Worm (Caenorhabditis elegans) whole organism, young adult: Measurements from ENCODE around the gene T25E4.1.
A peak's percentile ranks its signal among the peaks of the same experiment; 100 is the strongest.
"Not testable (repeated sequence)": the region's sequence is repeated elsewhere in the genome, so short reads cannot be mapped to it uniquely, and the experiment has no call there.

ENCODE experiments used
- B0261.1 ChIP-seq: sonication (generic microtip); optimal IDR thresholded peaks from 2 replicates; lab custom pipeline; 2016; ENCODE audit warnings: mild to moderate bottlenecking, missing genetic modification characterization, moderate library complexity, missing compliant biosample characterization
- C06A6.2 ChIP-seq: fragments of 200-800 bp; sonication (Bioruptor generic); conservative IDR thresholded peaks from 2 replicates; pipeline ENCODE4 v1.3.6; 2022; ENCODE audit warnings: missing genetic modification characterization, missing compliant biosample characterization
- C17E4.6 ChIP-seq: fragments of 200-800 bp; sonication (Bioruptor generic); IDR thresholded peaks from 2 replicates; pipeline ENCODE4 v1.3.6; 2022; ENCODE audit warnings: missing genetic modification reagents, missing genetic modification characterization, missing compliant biosample characterization
- D2030.7 ChIP-seq: fragments of 200-800 bp; sonication (Bioruptor generic); IDR thresholded peaks from 2 replicates; pipeline ENCODE4 v1.3.6; 2022; ENCODE audit warnings: missing genetic modification reagents, missing genetic modification characterization, missing compliant biosample characterization
- K11D2.4 ChIP-seq: fragments of 200-800 bp; sonication (Bioruptor generic); IDR thresholded peaks from 2 replicates; pipeline ENCODE4 v1.3.6; 2022; ENCODE audit warnings: missing genetic modification reagents, missing genetic modification characterization, missing compliant biosample characterization
- K12H6.12 ChIP-seq: fragments of 200-800 bp; sonication (Bioruptor generic); optimal IDR thresholded peaks from 2 replicates; lab custom pipeline; 2018; ENCODE audit warnings: mild to moderate bottlenecking, missing genetic modification characterization, missing compliant biosample characterization
- Y95B8A.8 ChIP-seq: fragments of 200-800 bp; sonication (Bioruptor generic); IDR thresholded peaks from 2 replicates; pipeline ENCODE4 v1.3.6; 2022; ENCODE audit warnings: missing genetic modification reagents, missing genetic modification characterization, missing compliant biosample characterization
- ZK185.1 ChIP-seq: sonication (generic microtip); optimal IDR thresholded peaks from 2 replicates; lab custom pipeline; 2016; ENCODE audit warnings: mild to moderate bottlenecking, missing genetic modification characterization, missing compliant biosample characterization; ENCODE audit not compliant: poor library complexity, severe bottlenecking
- akir-1 ChIP-seq: fragments of 200-800 bp; sonication (Bioruptor generic); optimal IDR thresholded peaks from 2 replicates; lab custom pipeline; 2018; ENCODE audit warnings: mild to moderate bottlenecking, missing genetic modification characterization, moderate library complexity, missing compliant biosample characterization
- atf-7 ChIP-seq: sonication (generic microtip); optimal IDR thresholded peaks from 2 replicates; lab custom pipeline; 2017; ENCODE audit warnings: mild to moderate bottlenecking, missing genetic modification characterization, missing compliant biosample characterization
- athp-1 ChIP-seq: sonication (generic microtip); optimal IDR thresholded peaks from 2 replicates; lab custom pipeline; 2017; ENCODE audit warnings: mild to moderate bottlenecking, missing genetic modification characterization, missing compliant biosample characterization
- ccch-3 ChIP-seq: fragments of 200-800 bp; sonication (Bioruptor generic); optimal IDR thresholded peaks from 2 replicates; lab custom pipeline; 2018; ENCODE audit warnings: mild to moderate bottlenecking, missing genetic modification characterization, missing compliant biosample characterization
- cebp-1 ChIP-seq, 2 experiments: fragments of 200-800 bp in 1 of 2; sonication (Bioruptor generic) in 1 of 2; sonication (generic microtip) in 1 of 2; IDR thresholded peaks in 1 of 2; optimal IDR thresholded peaks in 1 of 2; 2 replicates each; pipeline versions ENCODE4 v1.3.6 to Lab custom; 2017 to 2022; ENCODE audit warnings: missing compliant biosample characterization in 2 of 2, missing genetic modification characterization in 2 of 2, mild to moderate bottlenecking in 1 of 2, missing genetic modification reagents in 1 of 2, moderate library complexity in 1 of 2
- die-1 ChIP-seq: sonication (generic microtip); optimal IDR thresholded peaks from 2 replicates; lab custom pipeline; 2016; ENCODE audit warnings: missing genotype, mild to moderate bottlenecking, missing genetic modification characterization, missing compliant biosample characterization
- egl-44 ChIP-seq: fragments of 200-800 bp; sonication (Bioruptor generic); IDR thresholded peaks from 2 replicates; pipeline ENCODE4 v1.3.6; 2022; ENCODE audit warnings: missing genetic modification reagents, missing genetic modification characterization, missing compliant biosample characterization
- ekl-4 ChIP-seq: fragments of 200-800 bp; sonication (Bioruptor generic); IDR thresholded peaks from 2 replicates; pipeline ENCODE4 v1.3.6; 2022; ENCODE audit warnings: missing genetic modification reagents, missing genetic modification characterization, missing compliant biosample characterization
- hlh-12 ChIP-seq: sonication (generic microtip); optimal IDR thresholded peaks from 2 replicates; lab custom pipeline; 2016; ENCODE audit warnings: missing genetic modification characterization, missing compliant biosample characterization
- hmg-1.2 ChIP-seq: fragments of 200-800 bp; sonication (Bioruptor generic); IDR thresholded peaks from 2 replicates; pipeline ENCODE4 v1.3.6; 2022; ENCODE audit warnings: missing genetic modification reagents, missing genetic modification characterization, missing compliant biosample characterization
- lin-40 ChIP-seq: sonication (generic microtip); optimal IDR thresholded peaks from 2 replicates; lab custom pipeline; 2016; ENCODE audit warnings: missing genetic modification characterization, mild to moderate bottlenecking, missing compliant biosample characterization, missing genotype, missing genetic modification reagents
- lsy-27 ChIP-seq: sonication (generic microtip); optimal IDR thresholded peaks from 2 replicates; lab custom pipeline; 2017; ENCODE audit warnings: missing genetic modification characterization, mild to moderate bottlenecking, missing compliant biosample characterization, antibody characterized with exemption, missing genotype, borderline replicate concordance; ENCODE audit not compliant: insufficient read depth
- madf-3 ChIP-seq: fragments of 200-800 bp; sonication (Bioruptor generic); IDR thresholded peaks from 2 replicates; pipeline ENCODE4 v1.3.6; 2022; ENCODE audit warnings: missing genetic modification reagents, missing genetic modification characterization, missing compliant biosample characterization
- madf-6 ChIP-seq: fragments of 200-800 bp; sonication (Bioruptor generic); IDR thresholded peaks from 2 replicates; pipeline ENCODE4 v1.3.6; 2022; ENCODE audit warnings: missing genetic modification reagents, missing genetic modification characterization, missing compliant biosample characterization
- madf-8 ChIP-seq: fragments of 200-800 bp; sonication (Bioruptor generic); conservative IDR thresholded peaks from 2 replicates; pipeline ENCODE4 v1.3.6; 2022; ENCODE audit warnings: missing genetic modification reagents, missing genetic modification characterization, missing compliant biosample characterization
- mcd-1 ChIP-seq: fragments of 200-800 bp; sonication (Bioruptor generic); IDR thresholded peaks from 2 replicates; pipeline ENCODE4 v1.3.6; 2022; ENCODE audit warnings: missing genetic modification reagents, missing genetic modification characterization, missing compliant biosample characterization
- nhr-120 ChIP-seq: fragments of 200-800 bp; sonication (Bioruptor generic); IDR thresholded peaks from 2 replicates; pipeline ENCODE4 v1.3.6; 2022; ENCODE audit warnings: missing genetic modification characterization, missing compliant biosample characterization
- nhr-80 ChIP-seq: sonication (generic microtip); optimal IDR thresholded peaks from 2 replicates; lab custom pipeline; 2016; ENCODE audit warnings: missing genetic modification characterization, missing compliant biosample characterization
- rcor-1 ChIP-seq: fragments of 200-800 bp; sonication (Bioruptor generic); IDR thresholded peaks from 2 replicates; pipeline ENCODE4 v1.3.6; 2022; ENCODE audit warnings: missing genetic modification reagents, missing genetic modification characterization, missing compliant biosample characterization
- snpc-3.4 ChIP-seq: sonication (generic microtip); optimal IDR thresholded peaks from 2 replicates; lab custom pipeline; 2017; ENCODE audit warnings: missing genetic modification characterization, mild to moderate bottlenecking, missing compliant biosample characterization, antibody characterized with exemption, moderate library complexity, missing genotype, missing genetic modification reagents
- snpc-4 ChIP-seq, 5 experiments: fragments of 150-350 bp in 1 of 5; sonication (generic microtip) in 4 of 5; optimal IDR thresholded peaks; 2 replicates each; lab custom pipeline; 2014 to 2018; ENCODE audit warnings: missing genetic modification characterization in 5 of 5, missing biosample characterization in 3 of 5, antibody characterized with exemption in 2 of 5, mild to moderate bottlenecking in 2 of 5, missing compliant biosample characterization in 2 of 5, missing genotype in 2 of 5, moderate library complexity in 2 of 5, missing genetic modification reagents in 1 of 5
- somi-1 ChIP-seq: fragments of 200-800 bp; sonication (Bioruptor generic); optimal IDR thresholded peaks from 2 replicates; lab custom pipeline; 2018; ENCODE audit warnings: mild to moderate bottlenecking, missing genetic modification characterization, missing compliant biosample characterization
- tbp1 ChIP-seq: fragments of 200-800 bp; sonication (Bioruptor generic); optimal IDR thresholded peaks from 2 replicates; lab custom pipeline; 2018; ENCODE audit warnings: mild to moderate bottlenecking, missing genetic modification characterization, missing compliant biosample characterization
- xnd-1 ChIP-seq: sonication (generic microtip); optimal IDR thresholded peaks from 2 replicates; lab custom pipeline; 2016; ENCODE audit warnings: missing genotype, missing genetic modification reagents, missing genetic modification characterization, missing compliant biosample characterization
- zfh-2 ChIP-seq: fragments of 200-800 bp; sonication (Bioruptor generic); conservative IDR thresholded peaks from 2 replicates; pipeline ENCODE4 v1.3.6; 2022; ENCODE audit warnings: missing genetic modification reagents, missing genetic modification characterization, missing compliant biosample characterization
- ztf-22 ChIP-seq: fragments of 200-800 bp; sonication (Bioruptor generic); optimal IDR thresholded peaks from 2 replicates; lab custom pipeline; 2018; ENCODE audit warnings: mild to moderate bottlenecking, missing genetic modification characterization, moderate library complexity, missing compliant biosample characterization
- ztf-26 ChIP-seq: sonication (generic microtip); optimal IDR thresholded peaks from 2 replicates; lab custom pipeline; 2017; ENCODE audit warnings: missing genetic modification characterization, missing compliant biosample characterization
- ztf-28 ChIP-seq: fragments of 200-800 bp; sonication (Bioruptor generic); IDR thresholded peaks from 2 replicates; pipeline ENCODE4 v1.3.6; 2022; ENCODE audit warnings: missing genetic modification reagents, missing genetic modification characterization, missing compliant biosample characterization
- ztf-6 ChIP-seq: fragments of 200-800 bp; sonication (Bioruptor generic); IDR thresholded peaks from 2 replicates; pipeline ENCODE4 v1.3.6; 2022; ENCODE audit warnings: missing genetic modification reagents, missing genetic modification characterization, missing compliant biosample characterization

T25E4.1 gene

ce11 chrII:5605538-5605945, 27.4 kb downstream of the T25E4.1 start:
- no peak for TF ChIP-seq ztf-22
- peak; percentile 80 for TF ChIP-seq lin-40 (tag; lab: Kevin White, UChicago)
- TF ChIP-seq madf-8 (GFP tag; lab: Robert Waterston, UW): no peak
- TF ChIP-seq D2030.7 (GFP tag; lab: Robert Waterston, UW): no peak
- peak; percentile 49 for TF ChIP-seq die-1
- TF ChIP-seq snpc-4 (GFP tag; optimal IDR thresholded peaks at IDR 0.05; lab: Kevin White, UChicago): no peak
- peak in 1 of 4 experiments; percentile 40 for TF ChIP-seq snpc-4 (tag; optimal IDR thresholded peaks at IDR 0.05; lab: Kevin White, UChicago)
- TF ChIP-seq egl-44 (GFP tag; lab: Robert Waterston, UW): no peak
- TF ChIP-seq cebp-1 (GFP tag; IDR thresholded peaks at IDR 0.05; lab: Robert Waterston, UW): no peak
- TF ChIP-seq cebp-1 (tag; optimal IDR thresholded peaks at IDR 0.05; lab: Kevin White, UChicago): no peak
- TF ChIP-seq nhr-80 (tag; lab: Kevin White, UChicago): peak; percentile 54
- peak; percentile 88 for TF ChIP-seq ztf-26 (tag; lab: Kevin White, UChicago)
- TF ChIP-seq somi-1 (GFP tag; lab: Kevin White, UChicago): peak; percentile 77
- TF ChIP-seq hmg-1.2: 0 out of 2 replicates have a peak, but pooled peaks have one; percentile 14
- TF ChIP-seq mcd-1 (GFP tag; lab: Robert Waterston, UW): 0 out of 2 replicates have a peak, but pooled peaks have one; percentile 14
- no peak for TF ChIP-seq hlh-12 (tag; lab: Kevin White, UChicago)
- TF ChIP-seq K11D2.4 (GFP tag; lab: Robert Waterston, UW): 0 out of 2 replicates have a peak, but pooled peaks have one; percentile 25

- TF ChIP-seq ztf-6 (no peak), madf-3 (GFP tag; lab: Robert Waterston, UW) (no peak), tbp1 (GFP tag; lab: Kevin White, UChicago) (no peak)
- TF ChIP-seq, all 124 proteins: peak for 0
Measured at ce11 chrII:5607756-5608155, 29.6 kb downstream of the T25E4.1 start, which contains the start of gene C17G10.7. C17G10.7 (minus strand) TSS chrII:5607856.

DNA sequence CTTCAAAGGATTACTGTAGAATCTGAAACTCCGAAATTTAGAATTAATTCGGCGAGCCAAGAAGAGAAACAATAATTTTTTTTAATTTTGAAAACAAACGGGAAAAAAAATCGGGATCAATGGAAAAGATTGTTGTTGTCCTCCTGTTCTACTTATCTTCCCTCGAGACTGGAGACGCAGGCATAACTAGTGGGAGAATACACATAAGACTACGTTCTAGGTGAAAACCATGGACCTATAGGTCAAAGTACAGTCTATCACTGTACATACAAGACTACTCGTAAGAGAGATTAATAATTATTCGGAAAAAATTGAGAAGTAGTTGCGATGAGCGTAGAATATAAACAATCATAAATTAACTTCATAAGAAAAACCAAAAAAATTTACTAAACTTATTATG, 41.2 kb downstream of the T25E4.1 start, which contains the start of gene dhs-6:
Gene dhs-6 (minus strand): TSS at position 22 of the 400 bp plus-strand sequence.
- peak; percentile 49 for TF ChIP-seq snpc-3.4 (tag; lab: Kevin White, UChicago)
- no peak for TF ChIP-seq C06A6.2 (GFP tag; lab: Robert Waterston, UW)
- 0 out of 2 replicates have a peak, but pooled peaks have one; percentile 28 for TF ChIP-seq madf-3 (GFP tag; lab: Robert Waterston, UW)
- TF ChIP-seq ZK185.1 (tag; lab: Kevin White, UChicago): peak; percentile 49
- TF ChIP-seq B0261.1: no peak
- no peak for TF ChIP-seq snpc-4 (GFP tag; optimal IDR thresholded peaks at IDR 0.05; lab: Kevin White, UChicago)
- peak in 2 of 4 experiments; percentile 37 to 39 for TF ChIP-seq snpc-4 (tag; optimal IDR thresholded peaks at IDR 0.05; lab: Kevin White, UChicago)
- no peak for TF ChIP-seq atf-7 (tag; lab: Kevin White, UChicago)
- TF ChIP-seq akir-1 (GFP tag; lab: Kevin White, UChicago): no peak
- TF ChIP-seq madf-6 (GFP tag; lab: Robert Waterston, UW): peak; percentile 15; the same call in 1 of the 2 replicates

ce11 chrII:5622383-5622939, 44.3 kb downstream of the T25E4.1 start, which contains the start of the genes eif-3.L and npl-4.2:
eif-3.L (minus strand) TSS chrII:5622483.
npl-4.2 (plus strand) TSS chrII:5622889.
- not testable (repeated sequence) for TF ChIP-seq C17E4.6 (GFP tag; lab: Robert Waterston, UW); nhr-120 (GFP tag; lab: Robert Waterston, UW); B0261.1
- TF ChIP-seq, all 124 proteins: peak for 0; not testable (repeated sequence) for 124

DNA sequence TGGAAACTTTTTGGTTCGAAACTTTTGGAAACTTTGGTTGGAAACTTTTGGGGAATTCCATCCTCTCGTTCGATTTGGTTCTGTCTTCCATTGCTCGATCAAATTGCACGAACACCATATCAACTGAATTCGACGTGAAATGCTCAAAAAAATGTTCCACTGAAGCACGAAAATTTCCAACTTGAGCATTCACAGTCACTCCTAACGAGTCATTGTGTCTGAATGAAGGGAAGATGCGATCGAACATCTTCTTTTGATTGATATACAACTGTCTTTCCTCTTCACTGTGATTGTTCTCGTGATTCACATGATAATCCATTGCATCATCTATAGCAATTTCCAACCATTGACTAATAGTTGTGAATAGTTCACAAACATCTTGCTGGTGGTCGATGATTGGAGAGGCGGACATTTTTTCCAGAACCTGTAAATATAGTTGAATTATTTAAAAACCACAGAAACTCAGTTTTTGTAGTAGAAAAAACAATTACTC, 50.2 kb downstream of the T25E4.1 start, which contains the start of gene F59E12.15:
Gene F59E12.15 (minus strand): TSS at position 51 of the 493 bp plus-strand sequence.
- TF ChIP-seq lsy-27 (tag; lab: Kevin White, UChicago) (no peak), athp-1 (tag; lab: Kevin White, UChicago) (no peak), ekl-4 (GFP tag; lab: Robert Waterston, UW) (no peak), ztf-28 (GFP tag; lab: Robert Waterston, UW) (no peak), egl-44 (GFP tag; lab: Robert Waterston, UW) (no peak), somi-1 (GFP tag; lab: Kevin White, UChicago) (no peak), ccch-3 (GFP tag; lab: Kevin White, UChicago) (no peak), xnd-1 (no peak), snpc-3.4 (tag; lab: Kevin White, UChicago) (no peak), K12H6.12 (tag; lab: Kevin White, UChicago) (no peak), rcor-1 (GFP tag; lab: Robert Waterston, UW) (no peak), ztf-22 (no peak), C17E4.6 (GFP tag; lab: Robert Waterston, UW) (no peak), Y95B8A.8 (GFP tag; lab: Robert Waterston, UW) (no peak), zfh-2 (no peak)
